Worm (Caenorhabditis elegans) whole organism, late embryonic: ENCODE results near the gene F22B5.4.

Experiments used
- C38D4.7 ChIP-seq: fragments of 200-800 bp; sonication (Bioruptor generic); optimal IDR thresholded peaks from 2 replicates; lab custom pipeline; 2018; ENCODE audit warnings: mild to moderate bottlenecking, missing genetic modification characterization, moderate library complexity, missing compliant biosample characterization
- T23F11.4 ChIP-seq: fragments of 200-800 bp; sonication (Bioruptor generic); optimal IDR thresholded peaks from 2 replicates; lab custom pipeline; 2018; ENCODE audit warnings: mild to moderate bottlenecking, missing genetic modification characterization, missing compliant biosample characterization
- ceh-30 ChIP-seq: fragments of 150-350 bp; optimal IDR thresholded peaks from 2 replicates; lab custom pipeline; 2014; ENCODE audit warnings: missing biosample characterization, missing genetic modification characterization
- fkh-10 ChIP-seq: fragments of 150-350 bp; optimal IDR thresholded peaks from 2 replicates; lab custom pipeline; 2014; ENCODE audit warnings: missing biosample characterization, missing genetic modification reagents, missing genetic modification characterization
- hlh-30 ChIP-seq: sonication (generic microtip); optimal IDR thresholded peaks from 2 replicates; lab custom pipeline; 2017; ENCODE audit warnings: antibody characterized with exemption, missing genetic modification characterization, missing compliant biosample characterization; ENCODE audit not compliant: insufficient read depth
- pax-1 ChIP-seq: fragments of 150-350 bp; optimal IDR thresholded peaks from 2 replicates; lab custom pipeline; 2014; ENCODE audit warnings: missing biosample characterization, missing genetic modification characterization
- pha-4 ChIP-seq: fragments of 150-350 bp; optimal IDR thresholded peaks from 2 replicates; lab custom pipeline; 2018; ENCODE audit warnings: missing biosample characterization, missing genetic modification reagents, missing genetic modification characterization
- tbx-2 ChIP-seq: sonication (generic microtip); optimal IDR thresholded peaks from 2 replicates; lab custom pipeline; 2016; ENCODE audit warnings: missing genetic modification characterization, missing compliant biosample characterization
- unc-86 ChIP-seq: sonication (generic microtip); optimal IDR thresholded peaks from 2 replicates; lab custom pipeline; 2016; ENCODE audit warnings: missing genetic modification characterization, missing compliant biosample characterization

DNA sequence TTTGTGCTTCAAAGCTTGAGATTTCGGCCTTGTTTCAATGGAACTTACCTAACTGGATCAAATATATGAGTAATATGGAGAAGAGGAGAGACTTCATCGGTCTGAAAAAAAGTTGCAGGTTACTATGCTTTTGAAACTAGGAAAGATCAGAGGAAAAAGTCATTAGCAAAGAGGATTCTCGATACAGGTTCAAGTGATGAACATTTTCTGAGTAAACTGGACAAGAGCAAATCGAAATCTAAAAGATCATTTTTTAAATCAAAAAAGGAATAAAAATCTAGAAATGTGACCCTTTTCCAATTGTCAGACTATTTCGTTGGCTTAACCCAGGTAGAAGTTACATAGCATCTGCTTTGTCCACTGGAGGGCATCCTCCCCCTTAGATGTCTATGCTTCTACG is 44.8 kb upstream of the F22B5.4 start, which contains the start of gene skpo-1:
- TF ChIP-seq fkh-10 (GFP tag; lab: Kevin White, UChicago) (no peak), ceh-30 (tag; lab: Kevin White, UChicago) (no peak), hlh-30 (tag; lab: Kevin White, UChicago) (no peak), T23F11.4 (GFP tag; lab: Kevin White, UChicago) (no peak), tbx-2 (tag; lab: Kevin White, UChicago) (no peak), C38D4.7 (GFP tag; lab: Kevin White, UChicago) (no peak), pha-4 (no peak), pax-1 (tag; lab: Kevin White, UChicago) (no peak), unc-86 (no peak)
